Worm (Caenorhabditis elegans): ENCODE measurements around the gene K01A2.6.
A peak's percentile ranks its signal among the peaks of the same experiment; 100 is the strongest.

K01A2.6 gene

ce11 chrII:285627-286550 lies 13.9 kb upstream of the K01A2.6 start, which contains the start of gene B0432.10 (continued):
- TF ChIP-seq swsn-7 (tag; optimal IDR thresholded peaks at IDR 0.05) (peak; percentile 89), nhr-20 (tag; optimal IDR thresholded peaks at IDR 0.05) (peak; percentile 89), dpl-1 (GFP tag; optimal IDR thresholded peaks at IDR 0.05) (peak; percentile 97 to 98 (median 97)), lin-14 (GFP tag; optimal IDR thresholded peaks at IDR 0.05) (peak; percentile 89), lsy-2 (tag; optimal IDR thresholded peaks at IDR 0.05) (peak; percentile 92), nhr-28 (tag; optimal IDR thresholded peaks at IDR 0.05) (no peak), sox-4 (tag; optimal IDR thresholded peaks at IDR 0.05) (peak; percentile 62), fkh-8 (tag; optimal IDR thresholded peaks at IDR 0.05) (peak; percentile 80), ces-1 (GFP tag; optimal IDR thresholded peaks at IDR 0.05) (no peak), lin-13 (GFP tag; optimal IDR thresholded peaks at IDR 0.05) (peak; percentile 85), skn-1 (tag; optimal IDR thresholded peaks at IDR 0.05) (peak; percentile 95), nhr-71 (tag; optimal IDR thresholded peaks at IDR 0.05) (peak; percentile 91), mef-2 (tag; optimal IDR thresholded peaks at IDR 0.05) (no peak), fkh-10 (GFP tag; optimal IDR thresholded peaks at IDR 0.05) (no peak), fos-1 (tag; optimal IDR thresholded peaks at IDR 0.05) (peak; percentile 55), snpc-4 (tag; optimal IDR thresholded peaks at IDR 0.05) (peak; percentile 84), nhr-90 (tag; optimal IDR thresholded peaks at IDR 0.05; ENCODE audit: poor library complexity) (peak; percentile 86), ceh-88 (GFP tag; IDR thresholded peaks at IDR 0.05) (0 out of 2 replicates have a peak, but pooled peaks have one; percentile 23), nhr-19 (GFP tag; conservative IDR thresholded peaks at IDR 0.05) (peak; percentile 91), nhr-12 (tag; optimal IDR thresholded peaks at IDR 0.05) (no peak), ama-1 (optimal IDR thresholded peaks at IDR 0.05) (no peak), zag-1 (tag; optimal IDR thresholded peaks at IDR 0.05) (no peak), nhr-77 (tag; optimal IDR thresholded peaks at IDR 0.05) (peak; percentile 38), C04F5.9 (tag; optimal IDR thresholded peaks at IDR 0.05) (peak; percentile 65), mab-9 (GFP tag; IDR thresholded peaks at IDR 0.05) (peak; percentile 82), hlh-4 (tag; optimal IDR thresholded peaks at IDR 0.05) (no peak), pqm-1 (tag; optimal IDR thresholded peaks at IDR 0.05) (no peak), irx-1 (tag; optimal IDR thresholded peaks at IDR 0.05) (peak; percentile 87), sup-37 (GFP tag; optimal IDR thresholded peaks at IDR 0.05) (peak; percentile 60), aha-1 (tag; optimal IDR thresholded peaks at IDR 0.05) (peak; percentile 32), elt-3 (tag; optimal IDR thresholded peaks at IDR 0.05) (peak in 2 of 6 experiments; percentile 68 to 92), aly-2 (tag; optimal IDR thresholded peaks at IDR 0.05) (peak; percentile 23), C16A3.4 (tag; optimal IDR thresholded peaks at IDR 0.05) (peak; percentile 85), nhr-84 (tag; optimal IDR thresholded peaks at IDR 0.05) (no peak), efl-3 (GFP tag; optimal IDR thresholded peaks at IDR 0.05) (no peak), Y116A8C.19 (tag; optimal IDR thresholded peaks at IDR 0.05; ENCODE audit: borderline replicate concordance) (no peak), nhr-76 (tag; optimal IDR thresholded peaks at IDR 0.05) (no peak), lin-39 (tag; optimal IDR thresholded peaks at IDR 0.05) (peak; percentile 88), ceh-90 (tag; optimal IDR thresholded peaks at IDR 0.05) (peak; percentile 43), egl-27 (tag; optimal IDR thresholded peaks at IDR 0.05) (no peak), hlh-17 (GFP tag; optimal IDR thresholded peaks at IDR 0.05; ENCODE audit: borderline replicate concordance) (no peak), rnt-1 (tag; optimal IDR thresholded peaks at IDR 0.05) (peak; percentile 89), elt-2 (tag; optimal IDR thresholded peaks at IDR 0.05) (peak; percentile 52), zip-4 (GFP tag; optimal IDR thresholded peaks at IDR 0.05) (peak; percentile 55), unc-62 (GFP tag; optimal IDR thresholded peaks at IDR 0.05) (no peak), snu-23 (GFP tag; optimal IDR thresholded peaks at IDR 0.05) (peak; percentile 93), nhr-237 (tag; optimal IDR thresholded peaks at IDR 0.05) (peak; percentile 53), unc-86 (tag; optimal IDR thresholded peaks at IDR 0.05) (peak; percentile 78), nhr-85 (tag) (peak; percentile 90), ztf-4 (tag; optimal IDR thresholded peaks at IDR 0.05) (peak; percentile 27), isw-1 (GFP tag; IDR thresholded peaks at IDR 0.05) (peak; percentile 82)
